Worm (Caenorhabditis elegans) whole organism, L2 larva: ENCODE results near the gene got-1.2.
A peak's percentile ranks its signal among the peaks of the same experiment; 100 is the strongest.

Experiments used
- C34F6.9 ChIP-seq: fragments of 150-350 bp; optimal IDR thresholded peaks from 2 replicates; lab custom pipeline; 2014; ENCODE audit warnings: missing biosample characterization, missing genetic modification characterization
- F13H6.1 ChIP-seq: sonication (generic microtip); optimal IDR thresholded peaks from 2 replicates; lab custom pipeline; 2016; ENCODE audit warnings: missing genetic modification characterization, missing compliant biosample characterization
- Y55F3AM.14 ChIP-seq: fragments of 200-800 bp; sonication (Bioruptor generic); optimal IDR thresholded peaks from 2 replicates; lab custom pipeline; 2018; ENCODE audit warnings: mild to moderate bottlenecking, missing genetic modification characterization, missing compliant biosample characterization
- aly-2 ChIP-seq: fragments of 150-350 bp; optimal IDR thresholded peaks from 2 replicates; lab custom pipeline; 2014; ENCODE audit warnings: missing biosample characterization, missing genetic modification characterization
- ama-1 ChIP-seq: fragments of 150-350 bp; optimal IDR thresholded peaks from 2 replicates; lab custom pipeline; 2018; ENCODE audit warnings: inconsistent platforms
- blmp-1 ChIP-seq: sonication (generic microtip); optimal IDR thresholded peaks from 2 replicates; lab custom pipeline; 2017; ENCODE audit warnings: missing genetic modification characterization, mild to moderate bottlenecking, missing compliant biosample characterization, antibody characterized with exemption, moderate library complexity; ENCODE audit not compliant: insufficient read depth
- ceh-16 ChIP-seq: fragments of 150-350 bp; optimal IDR thresholded peaks from 2 replicates; lab custom pipeline; 2014; ENCODE audit warnings: missing biosample characterization, missing genetic modification characterization
- ceh-82 ChIP-seq: fragments of 150-350 bp; optimal IDR thresholded peaks from 2 replicates; lab custom pipeline; 2014; ENCODE audit warnings: missing biosample characterization, missing genetic modification characterization
- crh-2 ChIP-seq: sonication (generic microtip); optimal IDR thresholded peaks from 2 replicates; lab custom pipeline; 2017; ENCODE audit warnings: missing biosample characterization, missing genetic modification characterization
- dmd-4 ChIP-seq: sonication (generic microtip); optimal IDR thresholded peaks from 2 replicates; lab custom pipeline; 2017; ENCODE audit warnings: missing biosample characterization, missing genetic modification characterization
- egl-27 ChIP-seq: sonication (generic microtip); optimal IDR thresholded peaks from 3 replicates; lab custom pipeline; 2017; ENCODE audit warnings: missing biosample characterization, missing genetic modification reagents, missing genetic modification characterization
- elt-3 ChIP-seq: sonication (generic microtip); optimal IDR thresholded peaks from 2 replicates; lab custom pipeline; 2017; ENCODE audit warnings: missing biosample characterization, missing genetic modification characterization
- fos-1 ChIP-seq: fragments of 150-350 bp; optimal IDR thresholded peaks from 2 replicates; lab custom pipeline; 2014; ENCODE audit warnings: missing biosample characterization, missing genetic modification characterization
- lin-11 ChIP-seq: fragments of 150-350 bp; sonication (generic microtip); optimal IDR thresholded peaks from 2 replicates; lab custom pipeline; 2014; ENCODE audit warnings: missing biosample characterization, missing genetic modification characterization, inconsistent platforms, mixed read lengths
- lin-13 ChIP-seq: fragments of 150-350 bp; optimal IDR thresholded peaks from 2 replicates; lab custom pipeline; 2014; ENCODE audit warnings: missing biosample characterization, missing genetic modification reagents, missing genetic modification characterization
- lin-39 ChIP-seq: fragments of 150-350 bp; optimal IDR thresholded peaks from 2 replicates; lab custom pipeline; 2014; ENCODE audit warnings: missing biosample characterization, missing genetic modification reagents, missing genetic modification characterization
- lsy-2 ChIP-seq, 2 experiments: fragments of 150-350 bp in 1 of 2; sonication (generic microtip) in 1 of 2; optimal IDR thresholded peaks; 2 replicates each; lab custom pipeline; 2014 to 2017; ENCODE audit warnings: missing biosample characterization in 2 of 2, missing genetic modification characterization in 2 of 2
- mab-5 ChIP-seq: fragments of 150-350 bp; optimal IDR thresholded peaks from 2 replicates; lab custom pipeline; 2014; ENCODE audit warnings: missing biosample characterization, missing genetic modification characterization
- mbf-1 ChIP-seq: sonication (generic microtip); optimal IDR thresholded peaks from 2 replicates; lab custom pipeline; 2017; ENCODE audit warnings: missing biosample characterization, missing genetic modification characterization
- mdl-1 ChIP-seq, 2 experiments: fragments of 150-350 bp in 1 of 2; sonication (generic microtip) in 1 of 2; optimal IDR thresholded peaks; 2 replicates each; lab custom pipeline; 2017; ENCODE audit warnings: missing biosample characterization in 2 of 2, missing genetic modification characterization in 2 of 2
- nhr-10 ChIP-seq: sonication (generic microtip); optimal IDR thresholded peaks from 2 replicates; lab custom pipeline; 2017; ENCODE audit warnings: missing biosample characterization, missing genetic modification characterization
- nhr-11 ChIP-seq: fragments of 150-350 bp; optimal IDR thresholded peaks from 2 replicates; lab custom pipeline; 2014; ENCODE audit warnings: missing biosample characterization, missing genetic modification characterization
- nhr-129 ChIP-seq: fragments of 150-350 bp; optimal IDR thresholded peaks from 2 replicates; lab custom pipeline; 2014; ENCODE audit warnings: missing biosample characterization, missing genetic modification characterization
- nhr-21 ChIP-seq: fragments of 150-350 bp; optimal IDR thresholded peaks from 2 replicates; lab custom pipeline; 2014; ENCODE audit warnings: missing biosample characterization, missing genetic modification characterization
- nhr-237 ChIP-seq: fragments of 150-350 bp; optimal IDR thresholded peaks from 2 replicates; lab custom pipeline; 2014; ENCODE audit warnings: missing biosample characterization, missing genetic modification characterization
- nhr-25 ChIP-seq: fragments of 150-350 bp; sonication (generic microtip); optimal IDR thresholded peaks from 3 replicates; lab custom pipeline; 2014; ENCODE audit warnings: missing biosample characterization, missing genetic modification characterization
- nhr-77 ChIP-seq: fragments of 150-350 bp; optimal IDR thresholded peaks from 2 replicates; lab custom pipeline; 2014; ENCODE audit warnings: missing biosample characterization, missing genetic modification characterization
- peb-1 ChIP-seq: fragments of 150-350 bp; optimal IDR thresholded peaks from 2 replicates; lab custom pipeline; 2014; ENCODE audit warnings: missing biosample characterization, missing genetic modification characterization
- sem-4 ChIP-seq: fragments of 150-350 bp; optimal IDR thresholded peaks from 2 replicates; lab custom pipeline; 2014; ENCODE audit warnings: missing biosample characterization, missing genetic modification reagents, missing genetic modification characterization
- skn-1 ChIP-seq: sonication (generic microtip); optimal IDR thresholded peaks from 2 replicates; lab custom pipeline; 2017; ENCODE audit warnings: missing biosample characterization, missing genetic modification characterization
- sma-3 ChIP-seq: sonication (generic microtip); optimal IDR thresholded peaks from 2 replicates; lab custom pipeline; 2016; ENCODE audit warnings: missing genetic modification reagents, missing genetic modification characterization, missing compliant biosample characterization
- sma-9 ChIP-seq, 2 experiments: fragments of 150-350 bp in 1 of 2; sonication (generic microtip) in 1 of 2; optimal IDR thresholded peaks; 2 replicates each; lab custom pipeline; 2014 to 2016; ENCODE audit warnings: missing genetic modification characterization in 2 of 2, mild to moderate bottlenecking in 1 of 2, missing biosample characterization in 1 of 2, missing compliant biosample characterization in 1 of 2, missing genetic modification reagents in 1 of 2, moderate library complexity in 1 of 2
- snpc-4 ChIP-seq: fragments of 150-350 bp; optimal IDR thresholded peaks from 2 replicates; lab custom pipeline; 2014; ENCODE audit warnings: missing biosample characterization, missing genetic modification characterization

Gene got-1.2

DNA sequence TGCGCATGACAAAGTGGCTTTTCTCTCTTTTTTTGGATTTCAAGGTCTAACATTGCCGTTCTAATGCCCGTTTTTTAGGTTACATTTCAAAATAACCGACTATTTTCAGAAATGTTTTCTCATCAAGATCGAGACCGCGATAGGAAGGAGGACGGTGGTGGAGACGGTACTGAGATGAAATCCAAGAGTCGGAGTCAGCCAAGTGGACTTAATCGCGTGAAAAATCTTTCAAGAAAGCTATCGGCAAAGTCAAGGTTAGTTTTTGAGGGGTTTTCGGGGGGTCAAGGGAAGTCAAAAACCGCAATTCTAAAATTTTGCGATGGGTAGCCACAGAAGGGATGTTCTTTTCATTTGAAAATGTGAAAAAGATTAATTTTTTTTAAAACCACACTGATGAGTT, 3.1 kb upstream of the got-1.2 start, which contains the start of gene aak-2:
Gene aak-2, plus strand, starts transcription at position 110 of the 400 bp plus-strand sequence.
- TF ChIP-seq nhr-25 (tag; lab: Kevin White, UChicago) (peak; percentile 8), ceh-16 (tag; lab: Kevin White, UChicago) (peak; percentile 31), peb-1 (tag; lab: Kevin White, UChicago) (no peak)

DNA sequence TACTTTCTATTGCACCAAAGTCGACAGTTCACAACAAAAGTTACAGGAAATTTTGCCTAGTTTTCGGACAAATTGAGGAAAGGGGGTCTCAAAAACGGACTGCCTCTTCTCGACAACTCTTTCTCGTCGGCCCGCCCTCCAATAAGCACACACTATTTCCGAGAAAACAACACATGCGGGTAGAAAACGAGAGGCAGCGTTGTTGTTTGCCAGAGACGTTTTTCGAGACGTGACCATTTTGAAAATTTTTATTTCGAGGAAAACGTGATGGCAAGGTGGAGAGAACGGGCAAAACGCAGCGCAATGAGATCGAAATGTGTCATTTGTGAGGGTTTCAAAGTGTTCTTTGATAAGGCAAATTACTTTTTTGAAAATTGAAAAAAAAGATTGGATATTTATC, 544 bp upstream of the got-1.2 start:
- TF ChIP-seq egl-27 (tag; lab: Kevin White, UChicago) (no peak), lin-11 (tag; lab: Kevin White, UChicago) (peak; percentile 60), mdl-1 (tag; optimal IDR thresholded peaks at IDR 0.05; lab: Kevin White, UChicago) (peak in 1 of 2 experiments; percentile 7), sma-9 (GFP tag; optimal IDR thresholded peaks at IDR 0.05; lab: Kevin White, UChicago) (peak; percentile 61), sma-9 (tag; optimal IDR thresholded peaks at IDR 0.05; lab: Kevin White, UChicago) (no peak), nhr-77 (no peak), lsy-2 (tag; optimal IDR thresholded peaks at IDR 0.05; lab: Kevin White, UChicago) (peak in 1 of 2 experiments; percentile 27), F13H6.1 (peak; percentile 4), nhr-21 (tag; lab: Kevin White, UChicago) (peak; percentile 49), C34F6.9 (tag; lab: Kevin White, UChicago) (peak; percentile 34), ama-1 (no peak), nhr-129 (tag; lab: Kevin White, UChicago) (peak; percentile 78)

DNA sequence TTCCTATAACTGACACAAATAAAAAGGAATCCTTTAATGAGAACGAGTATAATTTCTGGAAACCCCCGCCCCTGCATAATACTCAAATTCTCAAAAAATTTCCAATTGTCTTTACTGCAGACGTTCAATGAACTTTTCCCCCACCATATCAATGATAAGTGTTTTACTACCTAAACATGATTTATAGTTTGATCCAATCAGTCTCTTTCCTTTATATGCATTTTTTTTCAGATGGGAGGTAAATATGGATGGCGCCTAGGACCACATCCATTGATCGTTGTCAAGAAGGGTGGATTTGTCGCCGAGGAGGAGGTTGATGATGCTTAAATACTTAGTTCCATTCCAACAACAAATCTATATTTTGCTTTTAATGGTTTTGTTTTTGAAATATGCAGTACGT, 5.8 kb downstream of the got-1.2 start:
- TF ChIP-seq mdl-1 (tag; optimal IDR thresholded peaks at IDR 0.05; lab: Kevin White, UChicago) (no peak), peb-1 (tag; lab: Kevin White, UChicago) (no peak)

DNA sequence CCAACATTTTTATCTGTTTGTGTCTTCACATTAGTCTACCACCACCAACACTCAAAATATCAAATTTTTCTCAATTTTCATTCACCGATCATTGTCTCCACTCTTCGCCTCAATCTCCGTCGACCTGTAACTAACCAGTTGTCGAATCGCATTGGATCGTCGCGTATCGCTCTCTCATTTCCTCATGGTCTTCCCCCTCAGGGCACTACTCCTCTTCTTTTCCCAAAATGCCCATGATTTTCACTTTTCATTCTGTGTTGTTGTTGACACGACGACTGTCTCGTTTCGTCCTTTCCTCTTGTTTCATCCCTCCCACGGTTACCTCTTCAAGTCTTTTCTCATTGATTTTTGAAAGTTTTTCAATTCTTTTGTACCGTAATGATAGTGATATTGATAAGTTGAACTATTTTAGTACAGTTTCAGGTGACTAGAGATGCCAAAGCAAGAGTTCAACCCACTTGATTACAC, 6.9 kb downstream of the got-1.2 start, which contains the start of gene T01C8.2:
Gene T01C8.2, plus strand, starts transcription at position 418 of the 468 bp plus-strand sequence.
- no peak for TF ChIP-seq Y55F3AM.14 (GFP tag; lab: Kevin White, UChicago)
- peak; percentile 17 for TF ChIP-seq sma-3 (GFP tag; lab: Kevin White, UChicago)
- TF ChIP-seq mbf-1 (tag; lab: Kevin White, UChicago), result no peak
- TF ChIP-seq ceh-82 (tag; lab: Kevin White, UChicago), result no peak
- TF ChIP-seq mdl-1 (tag; optimal IDR thresholded peaks at IDR 0.05; lab: Kevin White, UChicago), result no peak
- TF ChIP-seq blmp-1, result peak; percentile 89
- TF ChIP-seq snpc-4, result no peak
- TF ChIP-seq ama-1, result peak; percentile 13
- TF ChIP-seq nhr-129 (tag; lab: Kevin White, UChicago), result peak; percentile 60
- no peak for TF ChIP-seq nhr-11 (tag; lab: Kevin White, UChicago)
- no peak for TF ChIP-seq lin-39 (tag; lab: Kevin White, UChicago)
- TF ChIP-seq nhr-77, result no peak
- TF ChIP-seq sma-9 (GFP tag; optimal IDR thresholded peaks at IDR 0.05; lab: Kevin White, UChicago), result peak; percentile 57
- no peak for TF ChIP-seq sma-9 (tag; optimal IDR thresholded peaks at IDR 0.05; lab: Kevin White, UChicago)
- no peak for TF ChIP-seq skn-1 (tag; lab: Kevin White, UChicago)
- peak; percentile 60 for TF ChIP-seq nhr-25 (tag; lab: Kevin White, UChicago)
- no peak for TF ChIP-seq nhr-21 (tag; lab: Kevin White, UChicago)
- no peak for TF ChIP-seq nhr-10 (tag; lab: Kevin White, UChicago)
- no peak for TF ChIP-seq lin-11 (tag; lab: Kevin White, UChicago)

ce11 chrX:16784038-16784437, 8.9 kb downstream of the got-1.2 start:
- TF ChIP-seq sma-9 (GFP tag; optimal IDR thresholded peaks at IDR 0.05; lab: Kevin White, UChicago) (peak; percentile 17), sma-9 (tag; optimal IDR thresholded peaks at IDR 0.05; lab: Kevin White, UChicago) (no peak), crh-2 (peak; percentile 19), ceh-16 (tag; lab: Kevin White, UChicago) (no peak), lin-13 (no peak), elt-3 (tag; lab: Kevin White, UChicago) (no peak), nhr-25 (tag; lab: Kevin White, UChicago) (peak; percentile 14)

- TF ChIP-seq nhr-11 (tag; lab: Kevin White, UChicago) (no peak), mab-5 (no peak), ceh-16 (tag; lab: Kevin White, UChicago) (no peak), lsy-2 (tag; optimal IDR thresholded peaks at IDR 0.05; lab: Kevin White, UChicago) (no peak), blmp-1 (no peak), sem-4 (no peak), dmd-4 (tag; lab: Kevin White, UChicago) (no peak), fos-1 (tag; lab: Kevin White, UChicago) (no peak), aly-2 (no peak), nhr-237 (tag; lab: Kevin White, UChicago) (no peak), egl-27 (tag; lab: Kevin White, UChicago) (no peak), sma-9 (GFP tag; optimal IDR thresholded peaks at IDR 0.05; lab: Kevin White, UChicago) (no peak), sma-9 (tag; optimal IDR thresholded peaks at IDR 0.05; lab: Kevin White, UChicago) (no peak), nhr-129 (tag; lab: Kevin White, UChicago) (no peak)
Observed at ce11 chrX:16782797-16783259, 10.1 kb downstream of the got-1.2 start, which contains the start of gene T01C8.3. Gene T01C8.3, minus strand, starts transcription at chrX:16783209.
